Worm (Caenorhabditis elegans): ENCODE data around the gene algn-3.

The algn-3 gene

ce11 chrII:14142098-14142554, 9.5 kb upstream of the algn-3 start, which contains the start of gene cacn-1 (continued):
- TF ChIP-seq F33H1.4 (GFP tag; IDR thresholded peaks at IDR 0.05) = 0 out of 2 replicates have a peak, but pooled peaks have one; percentile 21
- peak; percentile 85; the same call in 1 of the 2 replicates for TF ChIP-seq nfyb-1 (GFP tag; IDR thresholded peaks at IDR 0.05)
- peak; percentile 90 for TF ChIP-seq mcd-1 (GFP tag; IDR thresholded peaks at IDR 0.05)
- TF ChIP-seq athp-1 (tag; optimal IDR thresholded peaks at IDR 0.05) = peak; percentile 20
- TF ChIP-seq nhr-80 (tag; optimal IDR thresholded peaks at IDR 0.05) = peak; percentile 8
- peak; percentile 93 for TF ChIP-seq ceh-100 (GFP tag; IDR thresholded peaks at IDR 0.05)
- TF ChIP-seq lin-35 (GFP tag; optimal IDR thresholded peaks at IDR 0.05) = peak in 1 of 3 experiments; percentile 24

ce11 chrII:14138849-14139419, 6.3 kb upstream of the algn-3 start:
- no peak for TF ChIP-seq mcd-1 (GFP tag; IDR thresholded peaks at IDR 0.05)
- TF ChIP-seq dox-1 (GFP tag; IDR thresholded peaks at IDR 0.05) = 0 out of 2 replicates have a peak, but pooled peaks have one; percentile 7
- TF ChIP-seq zfh-2 (GFP tag; conservative IDR thresholded peaks at IDR 0.05) = peak; percentile 73
- no peak for TF ChIP-seq nhr-179 (tag; optimal IDR thresholded peaks at IDR 0.05)
- TF ChIP-seq pha-4 (tag; optimal IDR thresholded peaks at IDR 0.05) = no peak
- no peak for TF ChIP-seq ztf-28 (GFP tag; IDR thresholded peaks at IDR 0.05)
- TF ChIP-seq pbrm-1 (GFP tag; IDR thresholded peaks at IDR 0.05) = no peak
- TF ChIP-seq egrh-3 (GFP tag; IDR thresholded peaks at IDR 0.05) = peak; percentile 55; the same call in 1 of the 2 replicates

ce11 chrII:14137538-14137937, 4.9 kb upstream of the algn-3 start, which contains the start of gene K09E4.1:
Gene K09E4.1 (plus strand): TSS chrII:14137838.
- TF ChIP-seq tbx-9 (tag; optimal IDR thresholded peaks at IDR 0.05; ENCODE audit: borderline replicate concordance) = no peak
- no peak for TF ChIP-seq him-1 (tag; optimal IDR thresholded peaks at IDR 0.05)
- no peak for TF ChIP-seq nfya-1 (tag; optimal IDR thresholded peaks at IDR 0.05; ENCODE audit: borderline replicate concordance, insufficient read depth)
- no peak for TF ChIP-seq ztf-22 (GFP tag; optimal IDR thresholded peaks at IDR 0.05)
- no peak for TF ChIP-seq chd-7 (tag; optimal IDR thresholded peaks at IDR 0.05)
- no peak for TF ChIP-seq C06A6.2 (GFP tag; conservative IDR thresholded peaks at IDR 0.05)
- no peak for TF ChIP-seq lin-26 (GFP tag; IDR thresholded peaks at IDR 0.05)
- no peak for TF ChIP-seq let-526 (GFP tag; IDR thresholded peaks at IDR 0.05)
- TF ChIP-seq unc-130 (GFP tag; optimal IDR thresholded peaks at IDR 0.05) = no peak
- no peak for TF ChIP-seq Y67H2A.10 (GFP tag; conservative IDR thresholded peaks at IDR 0.05)
- TF ChIP-seq Y95B8A.8 (GFP tag; IDR thresholded peaks at IDR 0.05) = no peak
- no peak for TF ChIP-seq madf-8 (GFP tag; conservative IDR thresholded peaks at IDR 0.05)
- no peak for TF ChIP-seq egl-44 (GFP tag; IDR thresholded peaks at IDR 0.05)
- TF ChIP-seq lin-54 (GFP tag; optimal IDR thresholded peaks at IDR 0.05) = no peak
- no peak for TF ChIP-seq aptf-3 (GFP tag; IDR thresholded peaks at IDR 0.05)
- no peak for TF ChIP-seq Y56A3A.18 (GFP tag; IDR thresholded peaks at IDR 0.05)

ce11 chrII:14136302-14136701, 3.7 kb upstream of the algn-3 start:
- TF ChIP-seq lin-40 (tag; optimal IDR thresholded peaks at IDR 0.05) = no peak
- TF ChIP-seq athp-1 (tag; optimal IDR thresholded peaks at IDR 0.05) = no peak
- peak; percentile 24; the same call in 1 of the 2 replicates for TF ChIP-seq egrh-3 (GFP tag; IDR thresholded peaks at IDR 0.05)
- peak; percentile 68 for TF ChIP-seq zfh-2 (GFP tag; conservative IDR thresholded peaks at IDR 0.05)
- no peak for TF ChIP-seq aptf-2 (GFP tag; conservative IDR thresholded peaks at IDR 0.05)
- TF ChIP-seq ceh-58 (GFP tag; IDR thresholded peaks at IDR 0.05) = no peak
- no peak for TF ChIP-seq nfyb-1 (GFP tag; IDR thresholded peaks at IDR 0.05)
- no peak for TF ChIP-seq Y56A3A.18 (GFP tag; IDR thresholded peaks at IDR 0.05)
- no peak for TF ChIP-seq F49E8.2 (tag; optimal IDR thresholded peaks at IDR 0.05; ENCODE audit: insufficient read depth)
- no peak for TF ChIP-seq lag-1 (GFP tag; IDR thresholded peaks at IDR 0.05)
- TF ChIP-seq cebp-1 (GFP tag; IDR thresholded peaks at IDR 0.05) = no peak
- TF ChIP-seq cebp-1 (tag; optimal IDR thresholded peaks at IDR 0.05) = no peak
- TF ChIP-seq madf-10 (tag; optimal IDR thresholded peaks at IDR 0.05) = no peak
- no peak for TF ChIP-seq K12H6.12 (tag; optimal IDR thresholded peaks at IDR 0.05)

All from whole organism, young adult.